Worm (Caenorhabditis elegans) whole organism, L1 larva: ENCODE data around the gene scl-1.

Experiments used
- C16A3.4 ChIP-seq: fragments of 150-350 bp; optimal IDR thresholded peaks from 2 replicates; lab custom pipeline; 2014; ENCODE audit warnings: missing biosample characterization, missing genetic modification characterization
- C34B4.2 ChIP-seq: sonication (generic microtip); optimal IDR thresholded peaks from 2 replicates; lab custom pipeline; 2017; ENCODE audit warnings: mild to moderate bottlenecking, missing genetic modification characterization, missing compliant biosample characterization
- F16B12.6 ChIP-seq: fragments of 150-350 bp; optimal IDR thresholded peaks from 2 replicates; lab custom pipeline; 2014; ENCODE audit warnings: missing biosample characterization, missing genetic modification characterization
- aha-1 ChIP-seq: fragments of 150-350 bp; optimal IDR thresholded peaks from 2 replicates; lab custom pipeline; 2014; ENCODE audit warnings: missing biosample characterization, missing genetic modification characterization
- alr-1 ChIP-seq: fragments of 200-800 bp; sonication (Bioruptor generic); optimal IDR thresholded peaks from 2 replicates; lab custom pipeline; 2018; ENCODE audit warnings: borderline replicate concordance, mild to moderate bottlenecking, missing genetic modification characterization, missing compliant biosample characterization
- aly-2 ChIP-seq: fragments of 150-350 bp; optimal IDR thresholded peaks from 2 replicates; lab custom pipeline; 2014; ENCODE audit warnings: missing biosample characterization, missing genetic modification characterization
- ces-1 ChIP-seq: fragments of 150-350 bp; optimal IDR thresholded peaks from 2 replicates; lab custom pipeline; 2014; ENCODE audit warnings: missing biosample characterization, missing genetic modification reagents, missing genetic modification characterization
- dpl-1 ChIP-seq, 3 experiments: fragments of 150-350 bp in 2 of 3; sonication (generic microtip) in 1 of 3; optimal IDR thresholded peaks; 2 replicates each; lab custom pipeline; 2014 to 2017; ENCODE audit warnings: missing biosample characterization in 3 of 3, missing genetic modification characterization in 3 of 3, missing genetic modification reagents in 3 of 3
- efl-1 ChIP-seq, 4 experiments: fragments of 150-350 bp; optimal IDR thresholded peaks in 3 of 4; peaks in 1 of 4; 1 replicate in 1 of 4; 2 replicates in 3 of 4; lab custom pipeline; 2014; ENCODE audit warnings: missing biosample characterization in 2 of 4, missing genetic modification characterization in 2 of 4, missing genetic modification reagents in 2 of 4
- egl-13 ChIP-seq: sonication (generic microtip); optimal IDR thresholded peaks from 2 replicates; lab custom pipeline; 2016; ENCODE audit warnings: missing genotype, missing genetic modification reagents, missing genetic modification characterization, missing compliant biosample characterization
- elt-2 ChIP-seq: sonication (generic microtip); optimal IDR thresholded peaks from 2 replicates; lab custom pipeline; 2016; ENCODE audit warnings: missing genetic modification characterization, mild to moderate bottlenecking, inconsistent platforms, missing compliant biosample characterization, missing genetic modification reagents
- elt-3 ChIP-seq, 6 experiments: fragments of 150-350 bp in 1 of 6; sonication (generic microtip); optimal IDR thresholded peaks; 2 replicates each; lab custom pipeline; 2017 to 2018; ENCODE audit warnings: missing biosample characterization in 6 of 6, missing genetic modification characterization in 6 of 6, inconsistent platforms in 1 of 6
- fkh-10 ChIP-seq: sonication (generic microtip); optimal IDR thresholded peaks from 2 replicates; lab custom pipeline; 2017; ENCODE audit warnings: missing biosample characterization, missing genetic modification reagents, missing genetic modification characterization
- grh-1 ChIP-seq: fragments of 200-800 bp; sonication (Bioruptor generic); IDR thresholded peaks from 2 replicates; pipeline ENCODE4 v1.3.6; 2022; ENCODE audit warnings: missing genetic modification reagents, missing genetic modification characterization, missing compliant biosample characterization
- jun-1 ChIP-seq: fragments of 150-350 bp; optimal IDR thresholded peaks from 2 replicates; lab custom pipeline; 2014; ENCODE audit warnings: missing biosample characterization, missing genetic modification reagents, missing genetic modification characterization
- lin-13 ChIP-seq: fragments of 150-350 bp; optimal IDR thresholded peaks from 2 replicates; lab custom pipeline; 2014; ENCODE audit warnings: missing biosample characterization, missing genetic modification reagents, missing genetic modification characterization
- lin-14 ChIP-seq: fragments of 200-800 bp; sonication (Bioruptor generic); optimal IDR thresholded peaks from 2 replicates; lab custom pipeline; 2018; ENCODE audit warnings: mild to moderate bottlenecking, missing genetic modification characterization, moderate library complexity, missing compliant biosample characterization
- lin-15B ChIP-seq: fragments of 150-350 bp; sonication (generic microtip); optimal IDR thresholded peaks from 3 replicates; lab custom pipeline; 2014; ENCODE audit warnings: missing biosample characterization, missing genetic modification characterization
- lin-35 ChIP-seq, 2 experiments: fragments of 150-350 bp; optimal IDR thresholded peaks; 2 replicates each; lab custom pipeline; 2014; ENCODE audit warnings: missing biosample characterization in 2 of 2, missing genetic modification characterization in 2 of 2, missing genetic modification reagents in 2 of 2
- lin-39 ChIP-seq: fragments of 150-350 bp; optimal IDR thresholded peaks from 2 replicates; lab custom pipeline; 2014; ENCODE audit warnings: missing biosample characterization, missing genetic modification reagents, missing genetic modification characterization
- lir-3 ChIP-seq: sonication (generic microtip); optimal IDR thresholded peaks from 2 replicates; lab custom pipeline; 2016; ENCODE audit warnings: mild to moderate bottlenecking, missing genetic modification characterization, moderate library complexity, missing compliant biosample characterization; ENCODE audit not compliant: poor library complexity
- mdl-1 ChIP-seq, 2 experiments: fragments of 150-350 bp; optimal IDR thresholded peaks; 2 replicates each; lab custom pipeline; 2014 to 2017; ENCODE audit warnings: missing biosample characterization in 2 of 2, missing genetic modification characterization in 2 of 2, inconsistent platforms in 1 of 2
- mef-2 ChIP-seq: fragments of 150-350 bp; optimal IDR thresholded peaks from 2 replicates; lab custom pipeline; 2014; ENCODE audit warnings: missing biosample characterization, missing genetic modification characterization
- mep-1 ChIP-seq: fragments of 150-350 bp; optimal IDR thresholded peaks from 2 replicates; lab custom pipeline; 2014; ENCODE audit warnings: missing biosample characterization, missing genetic modification characterization
- nhr-12 ChIP-seq: sonication (generic microtip); optimal IDR thresholded peaks from 2 replicates; lab custom pipeline; 2017; ENCODE audit warnings: missing biosample characterization, missing genetic modification characterization
- nhr-19 ChIP-seq: fragments of 200-800 bp; sonication (Bioruptor generic); conservative IDR thresholded peaks from 2 replicates; pipeline ENCODE4 v1.3.6; 2022; ENCODE audit warnings: missing genetic modification characterization, missing compliant biosample characterization
- nhr-237 ChIP-seq: fragments of 150-350 bp; optimal IDR thresholded peaks from 2 replicates; lab custom pipeline; 2014; ENCODE audit warnings: missing biosample characterization, missing genetic modification characterization
- nhr-28 ChIP-seq: fragments of 150-350 bp; optimal IDR thresholded peaks from 2 replicates; lab custom pipeline; 2014; ENCODE audit warnings: missing biosample characterization, missing genetic modification characterization
- nhr-71 ChIP-seq: sonication (generic microtip); optimal IDR thresholded peaks from 2 replicates; lab custom pipeline; 2016; ENCODE audit warnings: mild to moderate bottlenecking, missing genetic modification characterization, moderate library complexity, missing compliant biosample characterization
- nhr-77 ChIP-seq: fragments of 150-350 bp; optimal IDR thresholded peaks from 2 replicates; lab custom pipeline; 2014; ENCODE audit warnings: missing biosample characterization, missing genetic modification characterization
- pag-3 ChIP-seq: sonication (generic microtip); optimal IDR thresholded peaks from 2 replicates; lab custom pipeline; 2017; ENCODE audit warnings: missing genetic modification characterization, mild to moderate bottlenecking, missing compliant biosample characterization, antibody characterized with exemption, borderline replicate concordance; ENCODE audit not compliant: insufficient read depth
- pqm-1 ChIP-seq: sonication (generic microtip); optimal IDR thresholded peaks from 3 replicates; lab custom pipeline; 2017; ENCODE audit warnings: missing biosample characterization, missing genetic modification characterization
- rnt-1 ChIP-seq: sonication (generic microtip); optimal IDR thresholded peaks from 2 replicates; lab custom pipeline; 2016; ENCODE audit warnings: mild to moderate bottlenecking, missing genetic modification characterization, moderate library complexity, missing compliant biosample characterization
- skn-1 ChIP-seq: fragments of 150-350 bp; optimal IDR thresholded peaks from 2 replicates; lab custom pipeline; 2014; ENCODE audit warnings: missing biosample characterization, missing genetic modification characterization
- swsn-7 ChIP-seq: sonication (generic microtip); optimal IDR thresholded peaks from 2 replicates; lab custom pipeline; 2016; ENCODE audit warnings: missing genetic modification characterization, missing compliant biosample characterization
- tbx-2 ChIP-seq: sonication (generic microtip); optimal IDR thresholded peaks from 2 replicates; lab custom pipeline; 2016; ENCODE audit warnings: missing genetic modification characterization, missing compliant biosample characterization
- tlp-1 ChIP-seq: fragments of 150-350 bp; optimal IDR thresholded peaks from 2 replicates; lab custom pipeline; 2014; ENCODE audit warnings: missing biosample characterization, missing genetic modification characterization
- unc-130 ChIP-seq: fragments of 150-350 bp; optimal IDR thresholded peaks from 2 replicates; lab custom pipeline; 2017; ENCODE audit warnings: missing biosample characterization, missing genetic modification characterization, inconsistent platforms
- unc-30 ChIP-seq: sonication (generic microtip); optimal IDR thresholded peaks from 2 replicates; lab custom pipeline; 2017; ENCODE audit warnings: missing biosample characterization, missing genetic modification characterization
- unc-62 ChIP-seq: fragments of 150-350 bp; optimal IDR thresholded peaks from 2 replicates; lab custom pipeline; 2014; ENCODE audit warnings: missing biosample characterization, missing genetic modification reagents, missing genetic modification characterization
- unc-98 ChIP-seq: fragments of 200-800 bp; sonication (Bioruptor generic); IDR thresholded peaks from 2 replicates; pipeline ENCODE4 v1.3.6; 2022; ENCODE audit warnings: missing genetic modification characterization, missing compliant biosample characterization
- vab-15 ChIP-seq: sonication (generic microtip); optimal IDR thresholded peaks from 2 replicates; lab custom pipeline; 2017; ENCODE audit warnings: missing genotype, mild to moderate bottlenecking, missing genetic modification characterization, missing compliant biosample characterization
- zag-1 ChIP-seq: fragments of 150-350 bp; optimal IDR thresholded peaks from 2 replicates; lab custom pipeline; 2014; ENCODE audit warnings: missing biosample characterization, missing genetic modification characterization
- zip-4 ChIP-seq: fragments of 200-800 bp; sonication (Bioruptor generic); optimal IDR thresholded peaks from 2 replicates; lab custom pipeline; 2018; ENCODE audit warnings: mild to moderate bottlenecking, missing genetic modification characterization, moderate library complexity, missing compliant biosample characterization
- ztf-11 ChIP-seq, 2 experiments: sonication (generic microtip); optimal IDR thresholded peaks; 2 replicates each; lab custom pipeline; 2016 to 2017; ENCODE audit warnings: missing genetic modification characterization in 2 of 2, missing biosample characterization in 1 of 2, missing compliant biosample characterization in 1 of 2

Gene scl-1

ce11 chrIV:13048157-13048556 lies 8.0 kb upstream of the scl-1 start, which contains the start of gene scl-10 (continued):
- TF ChIP-seq zip-4 (GFP tag; lab: Kevin White, UChicago) (no peak), fkh-10 (GFP tag; lab: Kevin White, UChicago) (no peak)

ce11 chrIV:13051073-13051472 lies 5.1 kb upstream of the scl-1 start, which contains the start of gene scl-11:
Gene scl-11, plus strand, starts transcription at chrIV:13051373.
- no peak for TF ChIP-seq mdl-1 (tag; optimal IDR thresholded peaks at IDR 0.05; lab: Kevin White, UChicago)
- TF ChIP-seq, all 84 proteins: peak for 0

- TF ChIP-seq efl-1 (optimal IDR thresholded peaks at IDR 0.05; lab: Kevin White, UChicago) (no peak), efl-1 (GFP tag; optimal IDR thresholded peaks at IDR 0.05 in 1 of 2; lab: Kevin White, UChicago) (peak in 1 of 2 experiments; percentile 17), mep-1 (tag; lab: Kevin White, UChicago) (no peak), lin-39 (tag; lab: Kevin White, UChicago) (no peak)
- TF ChIP-seq, all 84 proteins: peak for 1
Observed at ce11 chrIV:13052568-13052967, 3.6 kb upstream of the scl-1 start, which contains the start of gene F49E11.7. Gene F49E11.7, plus strand, starts transcription at chrIV:13052868.

- no peak for TF ChIP-seq dpl-1 (GFP tag; optimal IDR thresholded peaks at IDR 0.05; lab: Kevin White, UChicago)
- peak; percentile 68 for TF ChIP-seq tlp-1
- no peak for TF ChIP-seq F16B12.6
- TF ChIP-seq swsn-7 (tag; lab: Kevin White, UChicago), result no peak
- TF ChIP-seq nhr-237 (tag; lab: Kevin White, UChicago), result no peak
- no peak for TF ChIP-seq efl-1 (optimal IDR thresholded peaks at IDR 0.05; lab: Kevin White, UChicago)
- peak in 1 of 2 experiments; percentile 35 for TF ChIP-seq efl-1 (GFP tag; optimal IDR thresholded peaks at IDR 0.05 in 1 of 2; lab: Kevin White, UChicago)
- no peak for TF ChIP-seq nhr-19 (GFP tag; lab: Robert Waterston, UW)
- TF ChIP-seq aly-2 (tag; lab: Kevin White, UChicago), result no peak
- no peak for TF ChIP-seq nhr-28
- TF ChIP-seq lin-35 (GFP tag; optimal IDR thresholded peaks at IDR 0.05; lab: Kevin White, UChicago), result peak in 1 of 2 experiments; percentile 36
- TF ChIP-seq lin-14 (GFP tag; lab: Kevin White, UChicago), result no peak
- TF ChIP-seq skn-1 (tag; lab: Kevin White, UChicago), result no peak
- no peak for TF ChIP-seq lin-13 (GFP tag; lab: Kevin White, UChicago)
- no peak for TF ChIP-seq nhr-12 (tag; lab: Kevin White, UChicago)
- no peak for TF ChIP-seq C34B4.2 (tag; lab: Kevin White, UChicago)
- TF ChIP-seq ces-1 (GFP tag; lab: Kevin White, UChicago), result no peak
- TF ChIP-seq vab-15, result no peak
- no peak for TF ChIP-seq pag-3
- TF ChIP-seq rnt-1 (tag; lab: Kevin White, UChicago), result no peak
- peak; percentile 99 for TF ChIP-seq elt-2 (tag; lab: Kevin White, UChicago)
- TF ChIP-seq zip-4 (GFP tag; lab: Kevin White, UChicago), result no peak
- TF ChIP-seq egl-13 (tag; lab: Kevin White, UChicago), result no peak
- no peak for TF ChIP-seq fkh-10 (GFP tag; lab: Kevin White, UChicago)
- TF ChIP-seq unc-130 (tag; lab: Kevin White, UChicago), result no peak
- no peak for TF ChIP-seq nhr-77 (tag; lab: Kevin White, UChicago)
- TF ChIP-seq alr-1, result no peak
- no peak for TF ChIP-seq grh-1 (GFP tag; lab: Robert Waterston, UW)
- peak; percentile 80 for TF ChIP-seq jun-1 (tag; lab: Kevin White, UChicago)
- TF ChIP-seq tbx-2 (tag; lab: Kevin White, UChicago), result no peak
- no peak for TF ChIP-seq ztf-11 (tag; optimal IDR thresholded peaks at IDR 0.05; lab: Kevin White, UChicago)
- TF ChIP-seq lin-15B (tag; lab: Kevin White, UChicago), result no peak
- no peak for TF ChIP-seq pqm-1
- TF ChIP-seq lir-3 (tag; lab: Kevin White, UChicago), result no peak
- no peak for TF ChIP-seq unc-98
- TF ChIP-seq unc-62 (GFP tag; lab: Kevin White, UChicago), result no peak
- no peak for TF ChIP-seq aha-1 (tag; lab: Kevin White, UChicago)
- no peak for TF ChIP-seq unc-30 (tag; lab: Kevin White, UChicago)
- no peak for TF ChIP-seq nhr-71 (tag; lab: Kevin White, UChicago)
- no peak for TF ChIP-seq zag-1 (tag; lab: Kevin White, UChicago)
- TF ChIP-seq C16A3.4 (tag; lab: Kevin White, UChicago), result no peak
- TF ChIP-seq mdl-1 (tag; optimal IDR thresholded peaks at IDR 0.05; lab: Kevin White, UChicago), result peak in 1 of 2 experiments; percentile 0
- no peak for TF ChIP-seq elt-3 (tag; optimal IDR thresholded peaks at IDR 0.05; lab: Kevin White, UChicago)
- no peak for TF ChIP-seq mef-2 (tag; lab: Kevin White, UChicago)
Observed at ce11 chrIV:13057418-13057817, 1.3 kb downstream of the scl-1 start, which contains the start of gene scl-2. Gene scl-2, plus strand, starts transcription at chrIV:13057710.
